Fruit fly (Drosophila melanogaster): Measurements from ENCODE around the gene Ack.

Gene Ack

DNA sequence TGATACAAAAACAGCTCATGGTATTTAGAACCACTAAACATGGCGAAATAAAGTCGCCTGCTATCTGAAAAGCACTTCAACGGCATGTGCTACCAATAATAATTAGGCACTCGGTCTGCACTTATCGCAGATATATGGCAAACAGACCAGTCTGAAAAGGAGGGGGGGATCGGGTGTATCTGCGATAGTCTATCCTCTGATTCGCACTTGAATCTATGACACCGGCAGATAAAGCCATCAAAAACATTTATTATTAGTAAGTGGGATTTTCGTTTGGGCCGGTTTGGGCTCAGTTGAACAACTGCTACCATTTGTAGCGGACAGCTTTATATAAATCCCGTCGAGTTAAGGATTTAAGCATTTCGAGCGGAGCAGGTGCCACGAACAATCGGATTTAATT lies 20.7 kb upstream of the Ack start, which contains the start of gene CG14989:
CG14989 (plus strand) TSS at position 301 of the 400 bp plus-strand sequence.
- TF ChIP-seq CTCF (optimal IDR thresholded peaks at IDR 0.05) (no peak), CG8478 (optimal IDR thresholded peaks at IDR 0.05) (no peak)

DNA sequence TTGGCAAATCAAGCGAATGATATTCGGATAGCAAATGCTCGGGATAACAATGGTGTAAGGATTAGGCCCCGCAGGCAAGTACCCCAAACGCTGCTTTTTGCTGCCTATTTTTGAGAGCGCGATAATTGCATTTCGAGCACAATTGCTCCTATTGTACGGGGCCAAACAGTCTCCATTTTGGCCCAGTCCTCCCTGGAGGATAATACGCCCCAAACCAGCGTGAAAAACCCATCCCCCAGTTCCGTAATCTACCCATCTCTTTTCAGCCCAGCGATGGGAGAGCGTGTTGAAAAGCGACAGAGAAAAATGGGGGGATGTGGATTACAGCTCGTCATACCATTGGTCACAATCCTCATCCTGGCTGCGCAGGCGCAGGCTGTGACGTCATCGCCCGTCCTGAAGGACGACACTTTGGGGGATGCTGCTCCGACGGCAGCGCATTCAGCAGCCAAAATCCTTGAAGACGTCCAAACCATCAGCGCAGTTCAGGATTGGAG lies 19.2 kb upstream of the Ack start, which contains the start of gene Gad1:
Gad1 (minus strand) TSS at position 51 of the 497 bp plus-strand sequence.
- TF ChIP-seq CG8478 (optimal IDR thresholded peaks at IDR 0.05) (no peak), CTCF (optimal IDR thresholded peaks at IDR 0.05) (no peak)

DNA sequence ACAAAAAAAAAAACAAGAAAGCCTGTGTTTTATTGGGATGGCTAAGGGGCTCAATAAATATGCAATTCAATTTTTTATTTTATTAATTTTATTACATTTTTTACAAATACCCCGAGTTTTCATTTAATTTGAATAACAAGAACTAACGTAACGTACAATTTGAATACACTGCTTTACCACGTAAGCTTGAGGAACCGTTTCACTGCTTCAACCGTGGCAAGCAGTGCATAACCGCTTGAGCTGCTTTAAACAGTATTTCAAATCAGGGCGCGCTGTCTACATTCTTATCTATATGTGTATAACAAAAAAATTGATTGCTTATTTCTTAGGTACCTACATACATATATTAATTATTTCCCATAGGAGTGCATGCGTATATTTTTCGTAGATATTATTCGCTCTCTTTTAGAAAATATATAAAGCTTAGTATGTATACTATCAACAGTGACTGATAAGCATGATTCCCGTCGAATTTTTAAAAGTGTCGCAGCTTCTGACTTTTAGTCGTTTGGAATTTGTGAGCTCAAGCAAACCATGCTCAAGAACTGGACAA lies 15.2 kb upstream of the Ack start, which contains the start of gene CG14990:
CG14990 (plus strand) TSS at position 503 of the 553 bp plus-strand sequence.
- peak in 1 of 2 experiments; percentile 44 for TF ChIP-seq CTCF (optimal IDR thresholded peaks at IDR 0.05)
- TF ChIP-seq CG8478 (optimal IDR thresholded peaks at IDR 0.05), result no peak

DNA sequence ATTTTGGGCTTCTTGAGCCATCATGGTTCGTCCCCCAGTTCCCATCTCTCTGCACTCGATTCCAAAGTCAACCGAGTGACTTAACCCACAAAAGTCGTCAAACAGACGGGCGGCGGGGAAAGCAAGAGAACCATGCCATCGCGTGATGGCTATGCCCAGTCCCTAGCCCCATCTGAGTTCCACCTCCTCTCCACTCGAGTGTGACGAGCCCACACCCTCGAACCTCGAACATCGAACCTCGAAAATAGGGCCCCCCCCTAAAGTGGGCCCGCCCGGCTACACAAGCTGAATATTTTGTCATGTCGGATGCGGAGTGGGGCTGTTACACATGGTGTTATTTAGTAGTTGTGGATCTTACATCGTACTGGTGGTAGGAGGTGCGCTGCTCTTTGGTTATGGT lies 11.4 kb upstream of the Ack start:
- TF ChIP-seq CG8478 (optimal IDR thresholded peaks at IDR 0.05) (no peak), CTCF (optimal IDR thresholded peaks at IDR 0.05) (no peak)

DNA sequence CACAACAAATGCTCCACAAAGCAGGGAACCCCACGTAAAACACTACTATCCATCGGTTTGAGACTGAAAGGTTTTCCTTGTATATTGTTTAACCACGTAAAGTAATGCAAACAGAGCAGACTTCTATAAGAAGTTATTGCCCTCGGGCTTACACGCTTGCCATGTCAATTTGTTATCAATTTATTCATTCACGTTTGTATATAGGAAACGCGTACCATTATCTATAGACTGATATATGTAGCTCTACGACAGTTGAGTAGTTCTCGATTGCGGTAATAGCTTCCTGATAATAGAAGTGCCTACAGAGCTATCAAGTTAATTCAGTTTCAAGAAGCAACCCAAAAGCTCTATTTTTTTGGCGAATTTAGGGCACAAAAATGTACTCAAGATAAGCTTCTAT lies 8.8 kb upstream of the Ack start:
- TF ChIP-seq CG8478 (optimal IDR thresholded peaks at IDR 0.05) (no peak), CTCF (optimal IDR thresholded peaks at IDR 0.05) (no peak)

DNA sequence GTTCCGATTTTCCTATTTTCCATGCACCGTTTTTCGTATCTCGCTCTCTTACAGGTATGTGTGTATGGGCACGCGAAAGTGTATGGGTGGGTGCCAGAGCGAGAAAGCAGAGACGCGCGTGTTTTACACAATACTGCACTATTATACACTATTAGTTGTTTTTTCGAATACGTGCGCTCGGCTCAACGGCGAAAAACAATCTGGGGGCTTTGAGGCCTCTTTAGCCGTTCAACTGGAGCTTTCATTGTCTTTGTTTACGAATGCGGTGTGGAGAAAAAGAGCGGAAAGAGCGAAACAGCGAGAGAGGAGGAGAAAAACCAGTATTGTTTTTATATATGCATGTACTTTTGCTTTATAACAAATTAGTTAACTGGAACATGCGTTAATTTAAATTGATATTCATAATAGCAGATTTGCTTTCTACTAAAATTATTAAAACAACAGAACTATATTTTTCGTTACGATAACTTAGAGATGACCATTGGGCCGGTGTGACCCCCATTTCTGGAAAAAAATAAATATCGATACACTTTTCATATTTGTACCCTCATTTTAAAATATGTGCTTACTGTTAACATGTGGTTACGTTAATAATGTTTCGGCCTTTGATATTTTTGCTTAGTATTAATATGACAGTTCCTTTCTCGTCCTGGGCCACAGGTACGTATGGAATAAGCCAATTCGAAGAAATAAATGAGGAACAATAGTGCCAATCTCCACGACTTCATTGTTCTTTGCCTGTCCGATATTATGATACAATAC lies 5.3 kb upstream of the Ack start, which contains the start of gene CG14995:
CG14995 (minus strand) TSS at position 761 of the 762 bp plus-strand sequence.
- no peak for TF ChIP-seq CG8478 (optimal IDR thresholded peaks at IDR 0.05)
- TF ChIP-seq CTCF (optimal IDR thresholded peaks at IDR 0.05), result no peak

DNA sequence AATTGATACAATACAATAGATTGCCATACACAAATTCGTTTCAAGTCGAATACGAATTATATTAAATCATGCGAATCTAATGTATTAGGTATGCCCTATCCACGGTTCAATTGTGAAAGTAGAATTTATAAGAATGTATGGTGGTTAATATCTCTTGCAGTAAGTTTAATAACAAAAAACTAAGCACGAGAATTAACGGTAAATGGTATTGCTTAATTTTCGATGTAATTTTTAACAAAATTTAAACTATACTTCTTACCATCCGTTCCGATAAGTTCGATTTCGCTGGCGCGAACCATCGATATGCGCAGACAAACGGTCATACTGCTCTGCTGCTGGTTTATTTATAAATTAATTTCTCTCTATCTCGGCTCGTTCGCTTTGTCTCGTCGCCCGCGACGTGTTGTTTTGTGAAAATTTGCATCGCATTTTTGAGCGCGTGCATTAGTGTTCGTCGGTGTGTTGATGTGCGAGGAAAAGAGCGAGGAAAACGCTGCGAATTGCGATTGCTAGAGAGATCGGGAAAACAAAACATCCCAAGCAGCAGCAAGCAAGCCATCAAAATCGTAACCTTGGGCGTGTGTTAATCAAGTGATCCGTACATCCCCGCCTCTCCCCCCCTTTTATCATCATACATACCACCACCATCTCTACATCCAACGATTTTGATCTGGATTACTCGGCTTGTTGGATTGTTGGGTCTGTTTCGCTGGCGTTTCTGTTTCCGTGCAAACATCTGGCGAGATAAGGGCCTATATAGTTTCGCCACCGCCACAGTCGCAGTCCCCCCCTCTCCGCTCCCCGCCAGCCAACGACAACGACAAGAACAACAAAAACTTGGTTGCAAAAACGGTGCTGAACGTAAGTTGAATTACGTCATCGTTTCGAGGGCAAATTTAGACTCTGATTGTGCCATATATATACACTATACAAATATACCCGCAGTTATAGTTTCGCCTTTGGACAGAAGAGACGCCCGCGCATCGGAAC lies 4.4 kb upstream of the Ack start, which contains the start of gene Fit1:
Fit1 (plus strand) TSS at position 307 of the 990 bp plus-strand sequence.
- TF ChIP-seq CG8478 (optimal IDR thresholded peaks at IDR 0.05) (no peak), CTCF (optimal IDR thresholded peaks at IDR 0.05) (no peak)

DNA sequence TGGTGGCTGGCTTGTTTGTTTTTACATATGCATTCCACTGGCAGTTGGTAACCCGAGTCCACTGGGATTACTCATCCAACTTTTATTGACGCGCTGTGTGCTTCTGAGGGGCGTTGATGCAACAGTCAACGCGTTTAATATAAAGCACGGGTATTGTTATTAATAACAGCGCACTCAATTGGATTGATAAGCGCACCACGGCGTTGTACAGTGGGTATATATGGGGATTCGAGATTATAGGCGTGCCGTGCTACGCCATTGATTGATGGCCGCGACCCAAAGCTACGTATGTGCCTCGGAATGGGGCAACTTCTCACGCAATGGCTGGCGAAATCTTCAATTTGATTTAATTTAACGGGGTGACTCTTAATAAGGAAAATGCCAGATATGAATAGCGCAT lies 866 bp upstream of the Ack start:
- TF ChIP-seq CG8478 (optimal IDR thresholded peaks at IDR 0.05), result no peak
- no peak for TF ChIP-seq CTCF (optimal IDR thresholded peaks at IDR 0.05)

DNA sequence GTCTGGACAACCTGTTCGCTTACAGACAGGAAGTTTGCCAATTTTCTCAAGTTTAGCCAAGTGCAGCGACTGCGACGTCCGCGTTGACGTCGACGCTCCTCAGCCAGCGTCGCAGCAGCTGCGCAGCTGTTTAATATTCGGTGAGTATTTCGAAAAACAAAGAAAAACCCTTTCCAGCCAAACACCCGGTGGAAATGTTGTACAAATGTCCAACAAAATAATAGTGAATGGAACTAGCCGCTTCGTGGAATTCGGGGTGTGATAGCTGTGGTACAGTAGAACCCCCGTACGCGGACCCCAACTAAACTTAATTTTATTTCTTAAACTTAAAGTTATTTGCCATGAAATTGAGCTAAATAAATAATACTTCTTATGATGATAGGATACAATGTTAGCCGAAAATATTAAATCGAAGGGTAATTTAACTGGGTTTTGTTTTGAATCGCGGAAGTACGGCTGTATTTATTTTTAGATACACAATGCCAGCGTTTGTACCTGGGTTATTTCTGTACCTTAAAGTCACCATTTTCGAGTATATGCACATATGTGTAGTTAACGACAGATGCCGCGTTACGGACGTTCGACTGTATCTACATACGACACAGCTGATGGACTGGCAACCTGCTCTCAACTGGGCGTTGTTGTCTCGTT lies 983 bp downstream of the Ack start:
- TF ChIP-seq CG8478 (optimal IDR thresholded peaks at IDR 0.05), result no peak
- no peak for TF ChIP-seq CTCF (optimal IDR thresholded peaks at IDR 0.05)

DNA sequence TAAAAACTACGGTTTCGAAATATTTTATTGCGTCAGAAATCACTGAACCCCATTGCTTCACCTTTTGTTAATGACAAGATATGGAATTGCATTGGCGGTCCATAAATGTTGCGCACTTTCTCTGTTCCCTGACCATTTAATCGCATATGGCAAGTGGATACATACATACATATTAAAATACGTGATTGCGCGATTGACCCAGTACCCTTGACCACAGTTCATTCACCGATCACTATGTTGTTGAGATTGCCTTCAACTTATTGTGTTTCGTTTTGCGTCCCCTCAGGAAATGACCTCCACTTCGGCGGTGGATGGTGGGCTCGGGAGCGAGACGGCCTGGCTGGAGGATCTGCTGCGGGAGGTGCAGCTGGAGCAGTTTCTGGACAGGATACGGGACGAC lies 2.2 kb downstream of the Ack start:
- TF ChIP-seq CG8478 (optimal IDR thresholded peaks at IDR 0.05) (no peak), CTCF (optimal IDR thresholded peaks at IDR 0.05) (no peak)

DNA sequence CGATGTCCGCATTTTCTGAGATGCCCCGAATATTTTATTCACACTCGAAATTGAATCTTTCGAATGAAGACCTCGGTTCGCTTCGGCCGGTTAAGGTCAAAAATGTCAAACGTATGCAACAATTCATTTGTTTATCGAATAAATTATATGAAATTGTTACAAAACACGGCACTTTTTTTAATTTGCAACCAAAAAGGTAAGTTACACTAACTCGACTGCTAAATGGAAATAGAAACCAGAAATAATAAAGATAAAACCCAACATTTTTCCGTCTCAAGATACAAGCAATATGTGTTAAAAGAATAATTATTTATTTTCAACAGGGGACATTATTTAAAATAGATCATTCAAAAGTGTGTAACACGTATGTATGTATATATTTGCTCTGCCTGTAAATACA lies 6.0 kb downstream of the Ack start:
- TF ChIP-seq CTCF (optimal IDR thresholded peaks at IDR 0.05) (no peak), CG8478 (optimal IDR thresholded peaks at IDR 0.05) (no peak)

DNA sequence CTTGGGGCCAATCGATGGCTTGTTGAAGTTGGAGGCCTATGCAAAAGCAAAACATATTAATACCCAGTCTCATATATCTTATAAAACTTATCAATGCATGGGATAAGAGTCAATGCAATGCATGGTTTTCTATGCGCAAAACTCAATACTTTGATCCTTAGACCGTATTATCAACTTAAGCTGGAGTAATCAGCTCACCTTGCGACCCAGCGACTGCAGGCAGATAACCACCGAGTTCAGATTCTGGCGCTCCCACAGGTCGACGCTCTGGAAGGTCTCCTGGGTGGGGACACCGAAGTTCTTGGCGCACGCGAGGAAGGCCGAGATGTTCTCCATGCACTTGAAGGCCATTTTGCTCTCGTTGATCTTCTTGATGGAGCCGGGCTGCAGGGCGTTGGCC lies 7.1 kb downstream of the Ack start:
- TF ChIP-seq CG8478 (optimal IDR thresholded peaks at IDR 0.05) (no peak), CTCF (optimal IDR thresholded peaks at IDR 0.05) (no peak)

DNA sequence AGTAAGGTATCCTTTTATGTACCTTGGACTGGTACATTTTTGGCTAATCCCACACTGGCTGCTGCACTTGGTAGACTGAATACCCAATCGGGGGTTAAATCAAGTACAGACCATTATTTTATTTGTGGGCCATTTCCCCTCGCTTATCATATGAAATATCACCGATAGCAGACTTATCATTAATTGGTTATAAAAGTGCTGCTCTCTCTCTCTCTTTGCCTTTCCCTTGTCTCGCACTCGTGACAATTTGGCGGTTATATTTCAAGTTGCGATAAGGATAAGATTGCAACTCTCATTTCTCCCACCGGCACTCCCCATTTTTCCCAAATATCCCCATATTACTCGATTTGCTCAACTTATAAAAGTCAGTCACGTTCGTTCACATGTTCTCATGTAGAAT lies 7.7 kb downstream of the Ack start:
- TF ChIP-seq CTCF (optimal IDR thresholded peaks at IDR 0.05), result no peak
- no peak for TF ChIP-seq CG8478 (optimal IDR thresholded peaks at IDR 0.05)

All from S2 (cell line).